Worm (Caenorhabditis elegans) whole organism, young adult: ENCODE data around the gene ZK1098.11.

Experiments used
- B0336.3 ChIP-seq: fragments of 200-800 bp; sonication (Bioruptor generic); IDR thresholded peaks from 2 replicates; pipeline ENCODE4 v1.3.6; 2022; ENCODE audit warnings: missing genetic modification characterization, missing compliant biosample characterization
- C06A6.2 ChIP-seq: fragments of 200-800 bp; sonication (Bioruptor generic); conservative IDR thresholded peaks from 2 replicates; pipeline ENCODE4 v1.3.6; 2022; ENCODE audit warnings: missing genetic modification characterization, missing compliant biosample characterization
- F22D6.2 ChIP-seq: sonication (generic microtip); optimal IDR thresholded peaks from 2 replicates; lab custom pipeline; 2016; ENCODE audit warnings: mild to moderate bottlenecking, missing genetic modification characterization, missing compliant biosample characterization
- F33H1.4 ChIP-seq: fragments of 200-800 bp; sonication (Bioruptor generic); IDR thresholded peaks from 2 replicates; pipeline ENCODE4 v1.3.6; 2022; ENCODE audit warnings: missing genetic modification reagents, missing genetic modification characterization, missing compliant biosample characterization
- F37B4.10 ChIP-seq: fragments of 200-800 bp; sonication (Bioruptor generic); IDR thresholded peaks from 2 replicates; pipeline ENCODE4 v1.3.6; 2022; ENCODE audit warnings: missing genetic modification characterization, missing compliant biosample characterization
- T07F8.4 ChIP-seq: sonication (generic microtip); optimal IDR thresholded peaks from 2 replicates; lab custom pipeline; 2016; ENCODE audit warnings: mild to moderate bottlenecking, missing genetic modification characterization, moderate library complexity, missing compliant biosample characterization
- Y53G8AR.9 ChIP-seq: fragments of 200-800 bp; sonication (Bioruptor generic); conservative IDR thresholded peaks from 2 replicates; pipeline ENCODE4 v1.3.6; 2022; ENCODE audit warnings: missing genetic modification reagents, missing genetic modification characterization, missing compliant biosample characterization
- Y67H2A.10 ChIP-seq: fragments of 200-800 bp; sonication (Bioruptor generic); conservative IDR thresholded peaks from 2 replicates; pipeline ENCODE4 v1.3.6; 2022; ENCODE audit warnings: missing genetic modification reagents, missing genetic modification characterization, missing compliant biosample characterization
- aptf-2 ChIP-seq: fragments of 200-800 bp; sonication (Bioruptor generic); conservative IDR thresholded peaks from 2 replicates; pipeline ENCODE4 v1.3.6; 2022; ENCODE audit warnings: missing genetic modification reagents, missing genetic modification characterization, missing compliant biosample characterization
- athp-1 ChIP-seq: sonication (generic microtip); optimal IDR thresholded peaks from 2 replicates; lab custom pipeline; 2017; ENCODE audit warnings: mild to moderate bottlenecking, missing genetic modification characterization, missing compliant biosample characterization
- attf-3 ChIP-seq: fragments of 200-800 bp; sonication (Bioruptor generic); conservative IDR thresholded peaks from 2 replicates; pipeline ENCODE4 v1.3.6; 2022; ENCODE audit warnings: missing genetic modification reagents, missing genetic modification characterization, missing compliant biosample characterization
- attf-5 ChIP-seq: fragments of 200-800 bp; sonication (Bioruptor generic); optimal IDR thresholded peaks from 2 replicates; lab custom pipeline; 2018; ENCODE audit warnings: mild to moderate bottlenecking, missing genetic modification characterization, missing compliant biosample characterization
- attf-6 ChIP-seq: fragments of 200-800 bp; sonication (Bioruptor generic); IDR thresholded peaks from 2 replicates; pipeline ENCODE4 v1.3.6; 2022; ENCODE audit warnings: missing genetic modification reagents, missing genetic modification characterization, missing compliant biosample characterization
- cebp-1 ChIP-seq, 2 experiments: fragments of 200-800 bp in 1 of 2; sonication (Bioruptor generic) in 1 of 2; sonication (generic microtip) in 1 of 2; IDR thresholded peaks in 1 of 2; optimal IDR thresholded peaks in 1 of 2; 2 replicates each; pipeline versions ENCODE4 v1.3.6 to Lab custom; 2017 to 2022; ENCODE audit warnings: missing compliant biosample characterization in 2 of 2, missing genetic modification characterization in 2 of 2, mild to moderate bottlenecking in 1 of 2, missing genetic modification reagents in 1 of 2, moderate library complexity in 1 of 2
- ceh-91 ChIP-seq: fragments of 200-800 bp; sonication (Bioruptor generic); IDR thresholded peaks from 2 replicates; pipeline ENCODE4 v1.3.6; 2022; ENCODE audit warnings: missing genetic modification reagents, missing genetic modification characterization, missing compliant biosample characterization
- chd-7 ChIP-seq: sonication (generic microtip); optimal IDR thresholded peaks from 2 replicates; lab custom pipeline; 2016; ENCODE audit warnings: mild to moderate bottlenecking, missing genetic modification characterization, moderate library complexity, missing compliant biosample characterization
- die-1 ChIP-seq: sonication (generic microtip); optimal IDR thresholded peaks from 2 replicates; lab custom pipeline; 2016; ENCODE audit warnings: missing genotype, mild to moderate bottlenecking, missing genetic modification characterization, missing compliant biosample characterization
- dpl-1 ChIP-seq: fragments of 150-350 bp; optimal IDR thresholded peaks from 2 replicates; lab custom pipeline; 2014; ENCODE audit warnings: missing biosample characterization, missing genetic modification reagents, missing genetic modification characterization
- efl-1 ChIP-seq: fragments of 150-350 bp; optimal IDR thresholded peaks from 2 replicates; lab custom pipeline; 2014; ENCODE audit warnings: missing biosample characterization, missing genetic modification reagents, missing genetic modification characterization
- hmg-1.2 ChIP-seq: fragments of 200-800 bp; sonication (Bioruptor generic); IDR thresholded peaks from 2 replicates; pipeline ENCODE4 v1.3.6; 2022; ENCODE audit warnings: missing genetic modification reagents, missing genetic modification characterization, missing compliant biosample characterization
- hmg-20 ChIP-seq: fragments of 200-800 bp; sonication (Bioruptor generic); IDR thresholded peaks from 2 replicates; pipeline ENCODE4 v1.3.6; 2022; ENCODE audit warnings: missing genetic modification reagents, missing genetic modification characterization, missing compliant biosample characterization
- hrde-1 ChIP-seq: sonication (generic microtip); optimal IDR thresholded peaks from 2 replicates; lab custom pipeline; 2016; ENCODE audit warnings: missing genetic modification characterization, mild to moderate bottlenecking, missing compliant biosample characterization, moderate library complexity, missing genotype, missing genetic modification reagents, borderline replicate concordance
- lag-1 ChIP-seq: fragments of 200-800 bp; sonication (Bioruptor generic); IDR thresholded peaks from 2 replicates; pipeline ENCODE4 v1.3.6; 2022; ENCODE audit warnings: missing genetic modification reagents, missing genetic modification characterization, missing compliant biosample characterization
- let-607 ChIP-seq, 2 experiments: fragments of 200-800 bp in 1 of 2; sonication (Bioruptor generic) in 1 of 2; sonication (generic microtip) in 1 of 2; optimal IDR thresholded peaks; 2 replicates each; lab custom pipeline; 2016 to 2018; ENCODE audit warnings: mild to moderate bottlenecking in 2 of 2, missing compliant biosample characterization in 2 of 2, missing genetic modification characterization in 2 of 2, moderate library complexity in 2 of 2, missing genotype in 1 of 2
- lsl-1 ChIP-seq: fragments of 200-800 bp; sonication (Bioruptor generic); optimal IDR thresholded peaks from 2 replicates; lab custom pipeline; 2018; ENCODE audit warnings: mild to moderate bottlenecking, missing genetic modification characterization, moderate library complexity, missing compliant biosample characterization
- mcd-1 ChIP-seq: fragments of 200-800 bp; sonication (Bioruptor generic); IDR thresholded peaks from 2 replicates; pipeline ENCODE4 v1.3.6; 2022; ENCODE audit warnings: missing genetic modification reagents, missing genetic modification characterization, missing compliant biosample characterization
- mel-28 ChIP-seq: sonication (generic microtip); optimal IDR thresholded peaks from 2 replicates; lab custom pipeline; 2016; ENCODE audit warnings: borderline replicate concordance, mild to moderate bottlenecking, missing genetic modification characterization, missing compliant biosample characterization
- pbrm-1 ChIP-seq: fragments of 200-800 bp; sonication (Bioruptor generic); IDR thresholded peaks from 2 replicates; pipeline ENCODE4 v1.3.6; 2022; ENCODE audit warnings: missing genetic modification reagents, missing genetic modification characterization, missing compliant biosample characterization
- rcor-1 ChIP-seq: fragments of 200-800 bp; sonication (Bioruptor generic); IDR thresholded peaks from 2 replicates; pipeline ENCODE4 v1.3.6; 2022; ENCODE audit warnings: missing genetic modification reagents, missing genetic modification characterization, missing compliant biosample characterization
- rec-8 ChIP-seq, 2 experiments: sonication (generic microtip); optimal IDR thresholded peaks; 2 replicates each; lab custom pipeline; 2016; ENCODE audit warnings: mild to moderate bottlenecking in 2 of 2, missing genetic modification characterization in 2 of 2, missing genetic modification reagents in 2 of 2, missing genotype in 2 of 2, missing biosample characterization in 1 of 2, missing compliant biosample characterization in 1 of 2, moderate library complexity in 1 of 2
- repo-1 ChIP-seq: sonication (generic microtip); optimal IDR thresholded peaks from 2 replicates; lab custom pipeline; 2017; ENCODE audit warnings: mild to moderate bottlenecking, missing genetic modification characterization, missing compliant biosample characterization
- snpc-1.1 ChIP-seq: sonication (generic microtip); optimal IDR thresholded peaks from 2 replicates; lab custom pipeline; 2017; ENCODE audit warnings: missing genetic modification characterization, mild to moderate bottlenecking, missing compliant biosample characterization, antibody characterized with exemption, moderate library complexity, missing genotype, missing genetic modification reagents; ENCODE audit not compliant: insufficient read depth
- snpc-1.3 ChIP-seq: sonication (generic microtip); optimal IDR thresholded peaks from 2 replicates; lab custom pipeline; 2017; ENCODE audit warnings: missing genetic modification characterization, mild to moderate bottlenecking, missing compliant biosample characterization, antibody characterized with exemption, moderate library complexity, missing genotype, missing genetic modification reagents; ENCODE audit not compliant: insufficient read depth
- snpc-3.4 ChIP-seq: sonication (generic microtip); optimal IDR thresholded peaks from 2 replicates; lab custom pipeline; 2017; ENCODE audit warnings: missing genetic modification characterization, mild to moderate bottlenecking, missing compliant biosample characterization, antibody characterized with exemption, moderate library complexity, missing genotype, missing genetic modification reagents
- tbp1 ChIP-seq: fragments of 200-800 bp; sonication (Bioruptor generic); optimal IDR thresholded peaks from 2 replicates; lab custom pipeline; 2018; ENCODE audit warnings: mild to moderate bottlenecking, missing genetic modification characterization, missing compliant biosample characterization
- unc-130 ChIP-seq: sonication (generic microtip); optimal IDR thresholded peaks from 2 replicates; lab custom pipeline; 2016; ENCODE audit warnings: missing genetic modification reagents, missing genetic modification characterization, missing compliant biosample characterization
- xnd-1 ChIP-seq: sonication (generic microtip); optimal IDR thresholded peaks from 2 replicates; lab custom pipeline; 2016; ENCODE audit warnings: missing genotype, missing genetic modification reagents, missing genetic modification characterization, missing compliant biosample characterization
- zfh-2 ChIP-seq: fragments of 200-800 bp; sonication (Bioruptor generic); conservative IDR thresholded peaks from 2 replicates; pipeline ENCODE4 v1.3.6; 2022; ENCODE audit warnings: missing genetic modification reagents, missing genetic modification characterization, missing compliant biosample characterization
- zim-3 ChIP-seq: sonication (generic microtip); optimal IDR thresholded peaks from 2 replicates; lab custom pipeline; 2017; ENCODE audit warnings: mild to moderate bottlenecking, missing genetic modification characterization, moderate library complexity, missing compliant biosample characterization
- ztf-26 ChIP-seq: sonication (generic microtip); optimal IDR thresholded peaks from 2 replicates; lab custom pipeline; 2017; ENCODE audit warnings: missing genetic modification characterization, missing compliant biosample characterization

The ZK1098.11 gene

DNA sequence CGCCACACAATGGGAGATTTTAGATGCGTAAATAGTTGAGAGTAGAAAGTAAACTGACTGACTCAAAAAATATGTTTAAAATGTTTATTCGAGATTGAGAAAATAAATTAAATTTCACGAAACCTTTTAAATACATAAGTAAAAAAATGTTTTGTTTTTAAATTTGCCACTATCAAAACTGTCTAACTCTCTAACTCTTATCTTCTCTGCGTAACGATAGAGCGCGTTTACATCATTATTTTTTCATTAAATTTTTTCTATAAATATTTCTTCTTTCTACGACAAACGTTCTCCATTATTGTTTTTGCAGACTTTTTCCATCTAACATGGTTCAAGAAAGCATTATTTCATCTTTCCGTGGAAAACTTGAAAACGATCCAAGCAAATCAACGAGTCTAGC lies 13.6 kb upstream of the ZK1098.11 start, which contains the start of gene eif-2Balpha (continued):
- TF ChIP-seq mcd-1 (peak; percentile 44; the same call in 1 of the 2 replicates), B0336.3 (no peak), athp-1 (no peak), repo-1 (tag; lab: Kevin White, UChicago) (no peak), lag-1 (no peak), zim-3 (tag; lab: Kevin White, UChicago) (no peak), Y67H2A.10 (GFP tag; lab: Robert Waterston, UW) (no peak), F33H1.4 (GFP tag; lab: Robert Waterston, UW) (no peak), F37B4.10 (GFP tag; lab: Robert Waterston, UW) (no peak), chd-7 (no peak), snpc-1.1 (tag; lab: Kevin White, UChicago) (no peak), Y53G8AR.9 (GFP tag; lab: Robert Waterston, UW) (no peak), attf-3 (GFP tag; lab: Robert Waterston, UW) (no peak)
- TF ChIP-seq, all 124 proteins: peak for 4

DNA sequence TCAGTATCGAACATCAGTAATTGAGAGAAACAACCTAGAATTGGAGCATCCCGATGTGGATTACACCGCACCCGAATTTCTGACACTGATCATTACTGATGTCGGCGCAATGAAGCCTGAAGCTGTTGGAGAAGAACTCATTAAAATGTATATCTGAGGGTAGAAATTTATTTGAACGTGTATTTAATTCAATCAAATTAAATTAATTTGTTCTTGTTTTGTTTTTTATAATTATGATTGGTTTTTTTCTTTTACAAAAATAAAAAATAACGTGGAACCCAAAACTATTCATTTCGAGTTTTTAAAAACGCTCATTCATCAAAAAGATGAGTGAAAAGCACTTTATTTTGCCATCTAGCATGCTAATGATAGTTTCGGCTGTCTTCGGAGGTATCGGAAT lies 12.3 kb upstream of the ZK1098.11 start, which contains the start of gene ZK1098.9:
Gene ZK1098.9 (plus strand): TSS at position 301 of the 400 bp plus-strand sequence.
- TF ChIP-seq hmg-1.2 (GFP tag; lab: Robert Waterston, UW) (no peak), rcor-1 (GFP tag; lab: Robert Waterston, UW) (no peak), unc-130 (GFP tag; lab: Kevin White, UChicago) (no peak), F33H1.4 (GFP tag; lab: Robert Waterston, UW) (no peak), aptf-2 (GFP tag; lab: Robert Waterston, UW) (no peak)

DNA sequence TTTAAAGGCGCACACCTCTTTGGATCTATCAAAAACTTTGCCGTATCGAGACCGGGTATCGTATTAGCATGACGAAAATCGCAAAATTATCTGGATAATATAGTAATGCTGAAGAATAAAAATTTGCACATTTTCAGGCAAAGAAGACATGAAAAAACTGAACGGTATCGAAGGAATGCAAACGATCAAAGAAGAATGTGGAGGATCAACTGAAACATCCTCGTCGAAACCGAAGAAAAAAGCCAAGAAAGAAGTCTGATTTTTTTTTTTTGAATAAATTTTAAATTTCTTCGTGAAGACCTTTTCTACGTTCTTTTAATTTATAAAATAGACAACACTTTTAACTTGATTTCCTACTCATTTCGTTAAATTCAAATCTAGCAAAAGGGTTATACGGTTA lies 11.6 kb upstream of the ZK1098.11 start, which contains the start of gene ZK1098.12:
Gene ZK1098.12 (plus strand): TSS at position 301 of the 400 bp plus-strand sequence.
- TF ChIP-seq rec-8 (tag; optimal IDR thresholded peaks at IDR 0.05; lab: Kevin White, UChicago): no peak
- TF ChIP-seq, all 124 proteins: peak for 0

- TF ChIP-seq athp-1 (peak; percentile 62), hmg-20 (GFP tag; lab: Robert Waterston, UW) (no peak), die-1 (tag; lab: Kevin White, UChicago) (no peak), ceh-91 (no peak), cebp-1 (GFP tag; IDR thresholded peaks at IDR 0.05; lab: Robert Waterston, UW) (0 out of 2 replicates have a peak, but pooled peaks have one; percentile 12), cebp-1 (tag; optimal IDR thresholded peaks at IDR 0.05; lab: Kevin White, UChicago) (peak; percentile 82), Y53G8AR.9 (GFP tag; lab: Robert Waterston, UW) (0 out of 2 replicates have a peak, but pooled peaks have one; percentile 17), mel-28 (tag; lab: Kevin White, UChicago) (no peak), tbp1 (GFP tag; lab: Kevin White, UChicago) (peak; percentile 42), ztf-26 (tag; lab: Kevin White, UChicago) (peak; percentile 47), efl-1 (GFP tag; lab: Kevin White, UChicago) (peak; percentile 19), C06A6.2 (GFP tag; lab: Robert Waterston, UW) (0 out of 2 replicates have a peak, but pooled peaks have one; percentile 31), dpl-1 (GFP tag; lab: Kevin White, UChicago) (peak; percentile 34), let-607 (tag; optimal IDR thresholded peaks at IDR 0.05; lab: Kevin White, UChicago) (peak; percentile 51 to 58), xnd-1 (no peak), snpc-3.4 (no peak), hrde-1 (tag; lab: Kevin White, UChicago) (no peak), attf-5 (GFP tag; lab: Kevin White, UChicago) (peak; percentile 89), snpc-1.3 (tag; lab: Kevin White, UChicago) (no peak), pbrm-1 (GFP tag; lab: Robert Waterston, UW) (peak; percentile 72), attf-6 (no peak), T07F8.4 (tag; lab: Kevin White, UChicago) (no peak), zfh-2 (GFP tag; lab: Robert Waterston, UW) (peak; percentile 63; the same call in 1 of the 2 replicates), lsl-1 (GFP tag; lab: Kevin White, UChicago) (peak; percentile 76), F22D6.2 (tag; lab: Kevin White, UChicago) (no peak), F33H1.4 (GFP tag; lab: Robert Waterston, UW) (peak; percentile 50; the same call in 1 of the 2 replicates)
Observed at ce11 chrIII:9546016-9546659, 10.3 kb upstream of the ZK1098.11 start, which contains the start of gene unc-16. TSS of gene unc-16 (plus strand) at chrIII:9546258.
